Fruit fly (Drosophila melanogaster) whole organism: ENCODE results near the gene CG33253.

Source experiments
- CG8478 ChIP-seq: fragments of >200 bp; optimal IDR thresholded peaks from 2 replicates; lab custom pipeline; 2018; ENCODE audit warnings: inconsistent platforms
- Dll ChIP-seq: fragments of >200 bp; optimal IDR thresholded peaks from 2 replicates; lab custom pipeline; 2017
- EcR ChIP-seq, 2 experiments: fragments of >200 bp; optimal IDR thresholded peaks; 2 replicates each; lab custom pipeline; 2017; ENCODE audit warnings: missing biosample characterization in 2 of 2, missing genetic modification characterization in 2 of 2, missing genetic modification reagents in 2 of 2
- pan ChIP-seq: fragments of >200 bp; optimal IDR thresholded peaks from 2 replicates; lab custom pipeline; 2017
- psq ChIP-seq: fragments of >200 bp; optimal IDR thresholded peaks from 2 replicates; lab custom pipeline; 2017
- usp ChIP-seq: fragments of >200 bp; optimal IDR thresholded peaks from 2 replicates; lab custom pipeline; 2017; ENCODE audit warnings: missing biosample characterization, missing genetic modification characterization, mixed read lengths

Gene CG33253

DNA sequence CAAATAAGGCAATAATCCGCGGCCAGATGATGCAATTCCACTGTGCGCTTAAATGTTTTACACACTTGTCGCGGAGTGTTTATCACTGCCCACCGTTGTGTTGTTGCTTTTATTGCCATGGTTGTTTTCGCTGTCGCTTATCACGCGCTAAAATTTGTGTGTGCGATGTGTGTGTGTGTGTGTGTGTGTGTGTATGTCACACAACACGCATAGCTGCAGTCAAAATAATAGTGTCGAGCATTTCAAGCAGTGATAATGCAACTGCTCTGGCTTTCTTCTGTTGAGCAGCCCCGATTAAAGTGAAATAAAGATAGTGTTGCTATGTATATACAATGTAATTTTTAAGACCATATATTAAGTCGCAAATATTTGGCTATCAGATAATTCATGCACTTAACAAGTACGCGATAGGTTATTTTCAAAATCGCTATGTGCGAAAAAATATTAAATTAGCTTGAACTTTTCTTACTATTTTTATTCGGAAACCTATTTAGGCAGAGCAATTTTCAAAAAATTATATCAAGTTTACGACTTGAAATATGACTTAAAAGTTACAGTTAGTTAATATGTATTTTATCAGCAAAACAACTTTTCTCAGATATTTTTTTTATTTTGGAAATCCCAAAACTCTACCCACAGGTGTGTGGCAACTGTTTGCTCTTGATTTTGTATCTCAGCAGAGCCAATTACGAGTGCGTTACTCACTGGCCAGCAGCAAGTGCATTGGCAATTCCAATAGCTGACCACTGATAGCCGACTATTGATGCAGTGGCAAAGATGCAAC lies 16.9 kb upstream of the CG33253 start:
- TF ChIP-seq CG8478 (lab: Kevin White, UChicago) (no peak), psq (no peak), usp (GFP tag; lab: Kevin White, UChicago) (no peak), EcR (GFP tag; optimal IDR thresholded peaks at IDR 0.05; lab: Kevin White, UChicago) (no peak), pan (lab: Kevin White, UChicago) (no peak), Dll (no peak)

DNA sequence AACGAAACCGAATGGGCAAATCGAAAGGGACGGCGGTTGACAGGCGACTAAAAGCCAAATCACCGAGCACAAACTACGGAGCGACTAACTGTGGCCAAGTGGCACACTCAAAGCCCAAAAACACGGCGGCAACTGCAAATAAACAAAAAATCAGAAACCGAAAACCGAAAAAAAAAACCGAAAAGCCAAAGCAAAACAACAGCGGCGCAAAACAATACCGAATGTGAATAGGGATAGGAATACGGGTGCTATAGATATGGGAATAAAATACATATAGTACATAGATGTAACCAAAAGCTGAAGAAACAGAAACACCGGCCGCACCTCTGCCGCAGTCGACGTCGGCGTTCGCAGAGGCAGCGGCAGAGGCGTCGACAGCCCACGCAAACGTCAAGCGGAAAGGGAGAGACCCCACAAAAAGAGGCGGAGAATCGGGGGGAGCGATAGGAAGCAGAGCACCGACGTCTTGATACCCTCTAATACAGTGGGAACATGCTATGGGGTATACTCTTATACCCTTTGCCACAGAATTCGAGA lies 16.1 kb upstream of the CG33253 start, which contains the start of gene RhoGAP18B:
Gene RhoGAP18B (minus strand): TSS at position 51 of the 537 bp plus-strand sequence.
- TF ChIP-seq pan (lab: Kevin White, UChicago) (no peak), psq (no peak), CG8478 (lab: Kevin White, UChicago) (no peak), EcR (GFP tag; optimal IDR thresholded peaks at IDR 0.05; lab: Kevin White, UChicago) (no peak), Dll (no peak), usp (GFP tag; lab: Kevin White, UChicago) (no peak)

DNA sequence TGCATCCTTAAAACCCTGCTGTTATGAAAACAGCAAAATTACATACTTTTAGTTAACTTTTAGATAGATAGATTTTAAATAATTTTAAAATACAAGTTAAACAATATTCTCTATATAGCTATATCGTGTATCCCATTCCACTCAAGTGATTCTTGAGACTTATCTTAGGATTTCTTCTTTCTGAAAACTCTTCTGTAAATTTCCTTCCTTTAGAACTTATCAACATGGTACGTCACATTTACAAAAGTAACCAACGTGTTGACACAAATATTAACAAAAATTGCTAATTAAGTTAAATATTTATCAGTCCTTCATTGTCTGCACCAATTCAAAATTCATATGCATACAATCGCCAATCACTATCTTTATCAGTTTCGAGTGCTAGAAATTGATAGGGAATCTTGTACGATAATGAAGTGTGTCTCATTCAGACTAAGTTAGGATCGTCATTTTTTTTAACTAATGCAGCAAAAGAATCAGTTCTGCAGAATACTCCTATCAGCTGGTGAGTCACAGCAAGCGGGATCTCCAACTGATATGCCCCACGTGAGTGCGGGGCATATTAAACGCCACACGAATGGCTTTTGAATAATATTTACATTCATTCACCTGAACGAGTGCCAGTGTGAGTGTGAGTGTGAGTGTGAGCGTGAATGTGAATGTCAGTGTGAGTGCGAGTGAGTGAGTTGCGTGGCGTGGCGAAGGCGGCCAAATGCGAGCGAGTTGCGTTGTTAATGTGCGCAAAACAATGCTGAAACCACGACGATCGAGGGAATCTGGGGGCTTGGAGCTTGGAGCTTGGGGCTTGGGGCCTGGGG lies 15.4 kb upstream of the CG33253 start:
- no peak for TF ChIP-seq psq
- peak; percentile 84 for TF ChIP-seq pan (lab: Kevin White, UChicago)
- no peak for TF ChIP-seq usp (GFP tag; lab: Kevin White, UChicago)

DNA sequence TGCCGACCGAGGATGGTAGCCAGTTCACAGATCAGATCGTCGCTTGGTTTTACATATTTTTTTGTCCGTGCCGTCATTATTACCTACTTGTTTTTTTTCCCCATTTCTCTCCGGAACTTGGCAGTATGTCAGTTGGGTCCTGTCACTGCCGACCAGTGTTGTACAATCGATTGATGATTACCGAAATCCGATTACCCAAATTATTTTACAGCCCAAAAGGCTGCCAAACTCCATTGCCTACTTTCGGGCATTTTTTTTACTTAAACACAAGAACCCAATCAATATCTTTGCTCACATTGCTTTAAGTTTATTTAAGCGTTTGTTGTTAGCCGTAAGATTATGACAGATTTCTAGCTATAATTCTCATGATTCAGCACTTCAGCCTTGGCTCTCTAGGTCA lies 12.4 kb upstream of the CG33253 start, which contains the start of gene Inx5:
Gene Inx5 (minus strand): TSS at position 93 of the 400 bp plus-strand sequence.
- TF ChIP-seq usp (GFP tag; lab: Kevin White, UChicago) (no peak), psq (no peak), pan (lab: Kevin White, UChicago) (no peak), CG8478 (lab: Kevin White, UChicago) (no peak), Dll (no peak), EcR (GFP tag; optimal IDR thresholded peaks at IDR 0.05; lab: Kevin White, UChicago) (no peak)

DNA sequence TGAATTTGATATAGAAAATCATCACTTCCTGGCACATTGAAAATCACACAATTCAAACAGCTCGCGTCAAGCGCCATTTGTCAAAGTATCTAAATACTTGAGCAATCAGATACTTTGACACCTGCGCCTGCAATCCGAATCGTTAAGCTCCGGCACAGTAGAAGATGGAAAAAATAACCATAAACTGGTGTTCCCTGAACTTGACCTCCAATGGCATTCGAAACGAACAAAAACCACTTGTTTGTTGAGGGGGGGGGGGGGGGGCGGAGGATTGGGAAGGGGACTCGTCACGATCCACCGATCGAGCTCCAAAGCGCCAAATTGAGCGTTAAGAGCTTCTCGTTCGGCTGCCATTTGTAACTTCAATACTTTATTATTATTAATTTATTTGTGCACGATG lies 11.3 kb upstream of the CG33253 start:
- TF ChIP-seq EcR (GFP tag; optimal IDR thresholded peaks at IDR 0.05; lab: Kevin White, UChicago), result no peak
- no peak for TF ChIP-seq Dll
- no peak for TF ChIP-seq CG8478 (lab: Kevin White, UChicago)
- no peak for TF ChIP-seq pan (lab: Kevin White, UChicago)
- TF ChIP-seq usp (GFP tag; lab: Kevin White, UChicago), result no peak
- no peak for TF ChIP-seq psq

DNA sequence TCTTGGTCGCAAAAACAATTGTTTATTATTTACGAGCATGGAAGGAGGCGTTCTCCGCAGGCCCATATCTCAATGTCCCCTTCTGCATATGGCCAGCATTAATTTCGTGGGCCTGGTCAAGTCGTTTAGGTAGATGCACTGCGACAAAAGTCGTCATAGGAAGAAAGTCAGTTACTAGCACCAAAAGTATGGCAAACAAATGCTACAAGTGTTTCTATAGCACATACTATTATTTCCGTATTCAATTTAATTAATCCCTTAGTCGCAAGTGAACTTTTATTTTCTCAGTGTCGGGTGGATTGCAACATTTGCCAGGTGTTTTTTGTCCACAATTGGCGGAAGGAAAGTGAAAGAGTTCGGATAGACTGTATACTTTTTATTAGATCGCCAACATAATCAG lies 10.3 kb upstream of the CG33253 start:
- TF ChIP-seq usp (GFP tag; lab: Kevin White, UChicago), result no peak
- TF ChIP-seq EcR (GFP tag; optimal IDR thresholded peaks at IDR 0.05; lab: Kevin White, UChicago), result no peak
- no peak for TF ChIP-seq Dll
- TF ChIP-seq CG8478 (lab: Kevin White, UChicago), result no peak
- no peak for TF ChIP-seq pan (lab: Kevin White, UChicago)

DNA sequence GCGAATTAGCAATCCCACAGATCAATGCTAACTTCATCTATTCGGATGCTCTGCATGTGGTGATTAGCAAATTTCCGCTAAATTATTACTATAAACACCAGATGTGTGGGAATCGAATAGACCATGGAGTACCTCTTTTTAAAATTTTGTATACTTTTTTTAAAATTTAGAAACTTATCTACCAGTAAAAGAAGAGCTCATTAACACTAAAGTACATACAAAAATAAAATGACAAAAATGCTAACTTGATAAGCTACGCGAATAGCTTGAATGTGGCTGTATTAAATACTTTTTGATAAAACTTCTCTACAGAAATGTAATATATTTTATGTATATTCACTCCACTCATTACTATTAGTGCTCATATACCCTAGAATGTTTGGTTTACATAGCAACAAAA lies 9.1 kb upstream of the CG33253 start:
- TF ChIP-seq psq, result no peak
- TF ChIP-seq CG8478 (lab: Kevin White, UChicago), result no peak
- TF ChIP-seq pan (lab: Kevin White, UChicago), result no peak
- TF ChIP-seq EcR (GFP tag; optimal IDR thresholded peaks at IDR 0.05; lab: Kevin White, UChicago), result no peak
- no peak for TF ChIP-seq Dll
- TF ChIP-seq usp (GFP tag; lab: Kevin White, UChicago), result no peak

DNA sequence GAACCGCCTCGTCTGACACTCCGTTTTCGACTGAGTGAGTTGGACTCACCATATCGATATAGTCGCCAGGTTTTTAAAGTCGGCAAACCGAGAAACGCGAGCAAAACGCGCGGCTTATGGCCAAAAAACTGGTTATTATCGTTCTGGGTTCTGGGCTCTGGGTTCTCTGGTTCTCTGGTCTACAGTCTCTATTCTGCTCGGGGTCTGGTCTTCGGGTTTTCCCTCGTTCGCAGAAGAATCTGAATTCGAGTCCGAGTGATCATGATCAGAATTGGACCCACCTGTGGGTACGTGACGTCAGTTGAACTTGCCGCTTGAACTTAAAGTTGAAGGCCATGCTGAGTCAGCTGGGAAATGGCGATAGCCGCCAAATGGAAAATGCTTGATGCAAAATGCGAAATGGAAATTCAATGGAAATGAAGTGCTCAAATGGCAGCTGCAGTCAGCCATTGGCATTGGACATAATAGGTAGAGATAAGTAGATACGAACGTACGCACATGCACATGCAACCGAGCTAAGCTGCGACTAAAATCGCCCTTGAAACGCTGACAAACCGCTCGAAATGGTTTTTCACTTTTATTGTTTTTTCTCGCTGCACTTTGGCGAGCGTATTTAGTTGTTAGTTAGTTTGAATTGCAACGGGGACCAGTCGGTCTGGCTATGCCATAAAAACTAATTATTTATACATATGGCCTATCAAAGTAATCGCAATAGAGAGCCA lies 8.2 kb upstream of the CG33253 start, which contains the start of gene CG33939:
Gene CG33939 (minus strand): TSS at position 51 of the 722 bp plus-strand sequence.
- TF ChIP-seq pan (lab: Kevin White, UChicago) (no peak), usp (GFP tag; lab: Kevin White, UChicago) (no peak), EcR (GFP tag; optimal IDR thresholded peaks at IDR 0.05; lab: Kevin White, UChicago) (no peak), CG8478 (lab: Kevin White, UChicago) (no peak), Dll (no peak), psq (no peak)

DNA sequence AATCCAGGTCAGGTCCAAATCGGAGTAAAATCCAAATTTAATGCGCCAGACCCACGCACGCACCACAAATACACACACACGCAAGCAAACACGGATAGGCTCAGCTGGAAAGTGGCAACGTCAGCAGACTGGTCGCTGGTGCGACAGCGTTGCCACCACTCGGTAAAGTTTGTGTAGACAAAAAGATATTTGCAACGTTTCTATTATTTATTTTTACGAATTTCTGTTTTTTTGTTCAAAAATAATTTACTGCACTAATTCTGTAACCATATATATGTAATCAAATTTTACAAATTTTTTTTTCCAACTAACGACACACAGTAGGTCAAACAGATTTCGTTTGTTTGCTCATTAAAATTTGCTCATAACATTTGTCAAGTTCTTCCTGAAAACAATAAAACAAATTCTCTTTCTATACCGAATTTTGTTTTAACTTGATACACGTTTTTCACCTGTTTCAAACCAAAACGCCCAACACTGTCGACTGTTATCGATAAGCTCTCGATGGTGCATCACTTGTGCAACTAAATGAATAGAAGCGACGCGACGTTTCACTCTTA lies 3.4 kb upstream of the CG33253 start, which contains the start of the genes CG7556 and CG7453:
Gene CG7556 (minus strand): TSS at position 135 of the 560 bp plus-strand sequence.
Gene CG7453 (plus strand): TSS at position 478 of the 560 bp plus-strand sequence.
- no peak for TF ChIP-seq usp (GFP tag; lab: Kevin White, UChicago)
- TF ChIP-seq pan (lab: Kevin White, UChicago), result no peak
- no peak for TF ChIP-seq Dll
- TF ChIP-seq psq, result no peak
- no peak for TF ChIP-seq EcR (GFP tag; optimal IDR thresholded peaks at IDR 0.05; lab: Kevin White, UChicago)
- no peak for TF ChIP-seq CG8478 (lab: Kevin White, UChicago)

DNA sequence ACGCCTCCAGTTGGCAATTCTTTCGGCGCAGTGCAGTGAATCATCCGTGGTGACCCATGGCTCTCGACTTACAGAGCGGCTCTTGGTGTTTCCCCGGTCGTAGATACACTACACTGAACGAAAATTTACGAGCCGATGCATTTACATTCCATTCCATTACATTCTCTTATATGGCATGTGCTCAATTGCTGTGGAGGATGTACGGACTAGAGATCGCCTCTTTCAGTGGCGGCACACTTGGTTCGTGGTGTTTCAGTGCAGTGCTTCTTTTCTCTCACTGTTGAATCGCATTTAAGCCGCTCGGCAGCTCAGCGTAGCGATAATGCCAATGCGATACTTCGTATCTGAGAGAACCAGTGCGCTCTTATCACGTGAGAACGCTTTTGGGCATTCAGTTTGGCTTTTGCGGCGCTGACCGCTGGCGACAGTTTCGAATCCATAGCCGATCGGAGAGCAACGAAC lies 4.4 kb downstream of the CG33253 start, which contains the start of gene Mec2:
Gene Mec2 (plus strand): TSS at position 412 of the 462 bp plus-strand sequence.
- TF ChIP-seq pan (lab: Kevin White, UChicago), result no peak
- no peak for TF ChIP-seq Dll
- TF ChIP-seq usp (GFP tag; lab: Kevin White, UChicago), result no peak
- TF ChIP-seq CG8478 (lab: Kevin White, UChicago), result no peak
- no peak for TF ChIP-seq psq
- TF ChIP-seq EcR (GFP tag; optimal IDR thresholded peaks at IDR 0.05; lab: Kevin White, UChicago), result no peak
